Fruit fly (Drosophila melanogaster): ENCODE data around the gene CG31342.

DNA sequence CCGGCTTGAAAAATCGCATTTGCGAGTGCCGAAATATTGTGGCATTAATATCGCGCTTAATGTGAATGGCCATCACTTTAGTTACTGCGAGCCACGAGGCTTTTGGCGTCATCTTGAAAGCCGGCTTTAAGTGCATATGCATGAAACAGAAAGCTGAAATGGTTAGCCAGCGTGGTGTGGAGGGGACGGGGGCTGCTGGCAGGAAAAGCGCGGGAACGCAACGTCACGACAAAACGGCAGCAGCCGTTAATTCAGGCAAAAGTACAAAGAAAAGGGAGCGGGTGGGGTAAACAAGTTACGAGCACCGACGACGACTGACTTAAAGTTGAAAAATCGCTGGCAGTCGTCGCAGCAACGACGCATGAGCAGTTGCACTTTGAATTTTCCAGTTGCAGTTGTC is 29.6 kb downstream of the CG31342 start:
- TF ChIP-seq h (GFP tag; optimal IDR thresholded peaks at IDR 0.05): no peak
- no peak for TF ChIP-seq Hr78 (GFP tag; optimal IDR thresholded peaks at IDR 0.05)
- no peak for TF ChIP-seq rgr (GFP tag; optimal IDR thresholded peaks at IDR 0.05)
- no peak for TF ChIP-seq Vsx2 (GFP tag; optimal IDR thresholded peaks at IDR 0.05; ENCODE audit: partially characterized antibody)
- no peak for TF ChIP-seq N (GFP tag; optimal IDR thresholded peaks at IDR 0.05)
- TF ChIP-seq sv (GFP tag; optimal IDR thresholded peaks at IDR 0.05): no peak
- no peak for TF ChIP-seq pan (optimal IDR thresholded peaks at IDR 0.05)
- no peak for TF ChIP-seq Abd-B (GFP tag; optimal IDR thresholded peaks at IDR 0.05)
